Worm (Caenorhabditis elegans): ENCODE measurements around the gene C50E10.2.

- TF ChIP-seq B0310.2 (tag; optimal IDR thresholded peaks at IDR 0.05): no peak
- TF ChIP-seq flt-1 (GFP tag; IDR thresholded peaks at IDR 0.05): no peak
- no peak for TF ChIP-seq ama-1 (optimal IDR thresholded peaks at IDR 0.05)
- no peak for TF ChIP-seq aly-1 (tag; optimal IDR thresholded peaks at IDR 0.05)
These were observed 36.9 kb upstream of the C50E10.2 start for ce11 chrII:12346289-12346989.
